Fruit fly (Drosophila melanogaster): ENCODE data around the gene CG33290.
A peak's percentile ranks its signal among the peaks of the same experiment; 100 is the strongest.

The CG33290 gene

dm6 chr3L:21507955-21508354 is 34.2 kb upstream of the CG33290 start (continued):
- peak; percentile 90 for TF ChIP-seq nerfin-1 (tag; optimal IDR thresholded peaks at IDR 0.05)
- no peak for TF ChIP-seq bsh (GFP tag; optimal IDR thresholded peaks at IDR 0.05)
- TF ChIP-seq cas (GFP tag; IDR thresholded peaks at IDR 0.05), result no peak
- TF ChIP-seq gsb (GFP tag; IDR thresholded peaks at IDR 0.05), result no peak
- TF ChIP-seq CG9609 (GFP tag; optimal IDR thresholded peaks at IDR 0.05), result no peak
- TF ChIP-seq Elba2 (GFP tag; optimal IDR thresholded peaks at IDR 0.05), result peak; percentile 61
- TF ChIP-seq Opbp (GFP tag; IDR thresholded peaks at IDR 0.05; ENCODE audit: partially characterized antibody), result 0 out of 3 replicates have a peak, but pooled peaks have one; percentile 19

- TF ChIP-seq maf-S (GFP tag; optimal IDR thresholded peaks at IDR 0.05) (no peak), jing (GFP tag; optimal IDR thresholded peaks at IDR 0.05) (no peak), CG31224 (GFP tag; IDR thresholded peaks at IDR 0.05) (no peak), CG14441 (GFP tag; IDR thresholded peaks at IDR 0.05) (no peak), CG9437 (GFP tag; optimal IDR thresholded peaks at IDR 0.05) (no peak), CG10321 (GFP tag; IDR thresholded peaks at IDR 0.05) (no peak), Med (GFP tag) (peak; percentile 67)
Observed at dm6 chr3L:21508621-21509020, 33.5 kb upstream of the CG33290 start.

dm6 chr3L:21509488-21510122 is 32.6 kb upstream of the CG33290 start:
- TF ChIP-seq Rfx (GFP tag; IDR thresholded peaks at IDR 0.05) (peak; percentile 66), Med (GFP tag) (peak; percentile 71), bbx (GFP tag; IDR thresholded peaks at IDR 0.05; ENCODE audit: partially characterized antibody) (no peak; the same call in 1 of the 2 replicates), Sox100B (GFP tag; optimal IDR thresholded peaks at IDR 0.05) (peak; percentile 30), CG15011 (GFP tag; optimal IDR thresholded peaks at IDR 0.05) (no peak), Drgx (GFP tag; IDR thresholded peaks at IDR 0.05) (peak; percentile 36; the same call in 1 of the 2 replicates), Antp (GFP tag; optimal IDR thresholded peaks at IDR 0.05) (peak; percentile 40), zfh2 (GFP tag; optimal IDR thresholded peaks at IDR 0.05) (peak; percentile 36), Dll (GFP tag; IDR thresholded peaks at IDR 0.05; ENCODE audit: partially characterized antibody) (0 out of 4 replicates have a peak, but pooled peaks have one; percentile 18), onecut (GFP tag; IDR thresholded peaks at IDR 0.05) (no peak), CG11695 (GFP tag; IDR thresholded peaks at IDR 0.05) (peak; percentile 43; the same call in 1 of the 3 replicates), NfI (GFP tag; optimal IDR thresholded peaks at IDR 0.05) (peak; percentile 31), Trl (optimal IDR thresholded peaks at IDR 0.05) (peak; percentile 63 to 74), Trl (GFP tag; optimal IDR thresholded peaks at IDR 0.05) (peak; percentile 14), Dad (GFP tag; optimal IDR thresholded peaks at IDR 0.05) (no peak), CG18476 (GFP tag; optimal IDR thresholded peaks at IDR 0.05) (peak; percentile 5), otp (GFP tag; IDR thresholded peaks at IDR 0.05) (0 out of 3 replicates have a peak, but pooled peaks have one; percentile 17), CG1024 (GFP tag; IDR thresholded peaks at IDR 0.05) (no peak), CG8359 (GFP tag; optimal IDR thresholded peaks at IDR 0.05; ENCODE audit: borderline replicate concordance) (peak; percentile 3), sim (GFP tag; IDR thresholded peaks at IDR 0.05) (0 out of 2 replicates have a peak, but pooled peaks have one; percentile 35), Asciz (GFP tag; optimal IDR thresholded peaks at IDR 0.05) (peak; percentile 19), CG10209 (GFP tag; optimal IDR thresholded peaks at IDR 0.05) (peak; percentile 57), ci (GFP tag; IDR thresholded peaks at IDR 0.05) (peak; percentile 71; the same call in 2 of the 3 replicates), pnt (GFP tag; optimal IDR thresholded peaks at IDR 0.05) (peak; percentile 11), tap (tag; optimal IDR thresholded peaks at IDR 0.05) (peak; percentile 43), CG13296 (GFP tag; optimal IDR thresholded peaks at IDR 0.05) (peak; percentile 22), sens-2 (GFP tag; IDR thresholded peaks at IDR 0.05) (no peak), Atf3 (GFP tag; optimal IDR thresholded peaks at IDR 0.05) (peak; percentile 49), CG12219 (GFP tag; optimal IDR thresholded peaks at IDR 0.05) (peak; percentile 38), ERR (GFP tag; optimal IDR thresholded peaks at IDR 0.05) (no peak), Atf6 (GFP tag; IDR thresholded peaks at IDR 0.05) (0 out of 2 replicates have a peak, but pooled peaks have one; percentile 18), CG12769 (tag; optimal IDR thresholded peaks at IDR 0.05) (peak; percentile 46), CG8944 (GFP tag; optimal IDR thresholded peaks at IDR 0.05) (no peak), MTF-1 (GFP tag; optimal IDR thresholded peaks at IDR 0.05; ENCODE audit: borderline replicate concordance) (no peak), gsb (GFP tag; IDR thresholded peaks at IDR 0.05) (no peak)

Data from whole organism, embryonic.